Worm (Caenorhabditis elegans) whole organism, young adult: ENCODE data around the gene hpo-31.

Source experiments
- lin-35 ChIP-seq, 3 experiments: fragments of 150-350 bp in 2 of 3; sonication (generic microtip) in 1 of 3; optimal IDR thresholded peaks; 2 replicates each; lab custom pipeline; 2014 to 2018; ENCODE audit warnings: missing biosample characterization in 3 of 3, missing genetic modification characterization in 3 of 3, missing genetic modification reagents in 3 of 3
- sptf-2 ChIP-seq: fragments of 200-800 bp; sonication (Bioruptor generic); optimal IDR thresholded peaks from 2 replicates; lab custom pipeline; 2018; ENCODE audit warnings: mild to moderate bottlenecking, missing genetic modification characterization, missing compliant biosample characterization

DNA sequence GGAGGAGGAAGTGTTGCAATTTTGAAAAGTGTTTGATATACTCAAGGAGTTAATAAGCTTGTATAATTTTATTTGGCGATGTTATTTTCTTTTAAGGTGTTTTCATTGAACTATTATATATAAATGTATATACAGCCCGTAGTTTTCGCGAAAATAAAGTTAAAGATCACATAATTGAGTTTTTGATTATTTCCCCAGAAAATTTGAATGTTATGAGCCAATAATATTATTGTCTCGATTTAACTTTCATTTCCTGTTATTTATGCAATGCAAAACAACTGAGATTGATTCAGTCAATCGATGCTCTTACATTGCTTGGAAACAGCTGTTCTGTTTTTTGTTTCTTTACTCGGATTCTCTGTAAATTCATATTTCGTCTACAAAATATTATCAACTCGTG, 25.5 kb downstream of the hpo-31 start, which contains the start of gene srx-133:
- no peak for TF ChIP-seq sptf-2 (GFP tag; lab: Kevin White, UChicago)
- TF ChIP-seq lin-35 (GFP tag; optimal IDR thresholded peaks at IDR 0.05; lab: Kevin White, UChicago), result no peak
